Worm (Caenorhabditis elegans) whole organism, young adult: ENCODE measurements around the gene rnp-4.
"Not testable (repeated sequence)": the region's sequence is repeated elsewhere in the genome, so short reads cannot be mapped to it uniquely, and the experiment has no call there.

Experiments used
- F23B12.7 ChIP-seq: sonication (generic microtip); optimal IDR thresholded peaks from 2 replicates; lab custom pipeline; 2017; ENCODE audit warnings: missing genetic modification characterization, mild to moderate bottlenecking, missing compliant biosample characterization, antibody characterized with exemption, moderate library complexity; ENCODE audit not compliant: insufficient read depth
- F33H1.4 ChIP-seq: fragments of 200-800 bp; sonication (Bioruptor generic); IDR thresholded peaks from 2 replicates; pipeline ENCODE4 v1.3.6; 2022; ENCODE audit warnings: missing genetic modification reagents, missing genetic modification characterization, missing compliant biosample characterization
- F55B11.4 ChIP-seq: sonication (generic microtip); optimal IDR thresholded peaks from 2 replicates; lab custom pipeline; 2016; ENCODE audit warnings: missing compliant biosample characterization, missing genetic modification characterization, borderline replicate concordance; ENCODE audit not compliant: insufficient read depth
- F57A8.1 ChIP-seq: fragments of 200-800 bp; sonication (Bioruptor generic); optimal IDR thresholded peaks from 2 replicates; lab custom pipeline; 2018; ENCODE audit warnings: mild to moderate bottlenecking, missing genetic modification characterization, moderate library complexity, missing compliant biosample characterization
- bed-2 ChIP-seq: fragments of 200-800 bp; sonication (Bioruptor generic); IDR thresholded peaks from 2 replicates; pipeline ENCODE4 v1.3.6; 2022; ENCODE audit warnings: missing genetic modification reagents, missing genetic modification characterization, missing compliant biosample characterization
- snpc-1.3 ChIP-seq: sonication (generic microtip); optimal IDR thresholded peaks from 2 replicates; lab custom pipeline; 2017; ENCODE audit warnings: missing genetic modification characterization, mild to moderate bottlenecking, missing compliant biosample characterization, antibody characterized with exemption, moderate library complexity, missing genotype, missing genetic modification reagents; ENCODE audit not compliant: insufficient read depth
- snpc-4 ChIP-seq, 5 experiments: fragments of 150-350 bp in 1 of 5; sonication (generic microtip) in 4 of 5; optimal IDR thresholded peaks; 2 replicates each; lab custom pipeline; 2014 to 2018; ENCODE audit warnings: missing genetic modification characterization in 5 of 5, missing biosample characterization in 3 of 5, antibody characterized with exemption in 2 of 5, mild to moderate bottlenecking in 2 of 5, missing compliant biosample characterization in 2 of 5, missing genotype in 2 of 5, moderate library complexity in 2 of 5, missing genetic modification reagents in 1 of 5
- tbp1 ChIP-seq: fragments of 200-800 bp; sonication (Bioruptor generic); optimal IDR thresholded peaks from 2 replicates; lab custom pipeline; 2018; ENCODE audit warnings: mild to moderate bottlenecking, missing genetic modification characterization, missing compliant biosample characterization
- zfh-2 ChIP-seq: fragments of 200-800 bp; sonication (Bioruptor generic); conservative IDR thresholded peaks from 2 replicates; pipeline ENCODE4 v1.3.6; 2022; ENCODE audit warnings: missing genetic modification reagents, missing genetic modification characterization, missing compliant biosample characterization

- TF ChIP-seq snpc-1.3 (tag; lab: Kevin White, UChicago); snpc-4 (GFP tag; optimal IDR thresholded peaks at IDR 0.05; lab: Kevin White, UChicago); bed-2 (GFP tag; lab: Robert Waterston, UW); F57A8.1 (GFP tag; lab: Kevin White, UChicago); F55B11.4 (tag; lab: Kevin White, UChicago); F23B12.7 (tag; lab: Kevin White, UChicago): not testable (repeated sequence)
- TF ChIP-seq snpc-4 (tag; optimal IDR thresholded peaks at IDR 0.05; lab: Kevin White, UChicago) (peak in 3 of 4 experiments; percentile 2 to 66 (median 65)), zfh-2 (GFP tag; lab: Robert Waterston, UW) (peak; percentile 88), F33H1.4 (GFP tag; lab: Robert Waterston, UW) (peak; percentile 47), tbp1 (peak; percentile 77)
Observed at ce11 chrIII:4378600-4379293, 27.3 kb upstream of the rnp-4 start.
